Worm (Caenorhabditis elegans) whole organism, midembryonic: Measurements from ENCODE around the gene srh-19.

Experiments used
- T22C8.4 ChIP-seq: fragments of 200-800 bp; sonication (Bioruptor generic); IDR thresholded peaks from 2 replicates; pipeline ENCODE4 v1.3.6; 2022; ENCODE audit warnings: missing genetic modification characterization, missing compliant biosample characterization
- cog-1 ChIP-seq: sonication (generic microtip); optimal IDR thresholded peaks from 2 replicates; lab custom pipeline; 2016; ENCODE audit warnings: missing genetic modification characterization, missing compliant biosample characterization
- flt-1 ChIP-seq: fragments of 200-800 bp; sonication (Bioruptor generic); IDR thresholded peaks from 2 replicates; pipeline ENCODE4 v1.3.6; 2022; ENCODE audit warnings: missing genetic modification characterization, missing compliant biosample characterization
- klf-2 ChIP-seq: fragments of 200-800 bp; sonication (Bioruptor generic); conservative IDR thresholded peaks from 2 replicates; pipeline ENCODE4 v1.3.6; 2022; ENCODE audit warnings: missing genetic modification reagents, missing genetic modification characterization, missing compliant biosample characterization
- med-1 ChIP-seq: sonication (generic microtip); optimal IDR thresholded peaks from 2 replicates; lab custom pipeline; 2017; ENCODE audit warnings: missing genetic modification characterization, mild to moderate bottlenecking, missing compliant biosample characterization, antibody characterized with exemption, missing genetic modification reagents; ENCODE audit not compliant: insufficient read depth
- tab-1 ChIP-seq: fragments of 200-800 bp; sonication (Bioruptor generic); IDR thresholded peaks from 2 replicates; pipeline ENCODE4 v1.3.6; 2022; ENCODE audit warnings: missing genetic modification characterization, missing compliant biosample characterization
- ztf-23 ChIP-seq: fragments of 200-800 bp; sonication (Bioruptor generic); IDR thresholded peaks from 2 replicates; pipeline ENCODE4 v1.3.6; 2022; ENCODE audit warnings: missing genetic modification reagents, missing genetic modification characterization, missing compliant biosample characterization
- ztf-29 ChIP-seq: fragments of 200-800 bp; sonication (Bioruptor generic); IDR thresholded peaks from 2 replicates; pipeline ENCODE4 v1.3.6; 2022; ENCODE audit warnings: missing genetic modification reagents, missing genetic modification characterization, missing compliant biosample characterization

- no peak for TF ChIP-seq cog-1 (tag; lab: Kevin White, UChicago)
- TF ChIP-seq ztf-29 (GFP tag; lab: Robert Waterston, UW) = no peak
- no peak for TF ChIP-seq T22C8.4 (GFP tag; lab: Robert Waterston, UW)
- no peak for TF ChIP-seq klf-2 (GFP tag; lab: Robert Waterston, UW)
- TF ChIP-seq flt-1 (GFP tag; lab: Robert Waterston, UW) = no peak
- TF ChIP-seq tab-1 (GFP tag; lab: Robert Waterston, UW) = no peak
- TF ChIP-seq ztf-23 (GFP tag; lab: Robert Waterston, UW) = no peak
- TF ChIP-seq med-1 = no peak
These were observed 26.0 kb downstream of the srh-19 start for ce11 chrX:1438925-1439324.
